Fruit fly (Drosophila melanogaster): ENCODE measurements around the gene CG12576.

Gene CG12576

DNA sequence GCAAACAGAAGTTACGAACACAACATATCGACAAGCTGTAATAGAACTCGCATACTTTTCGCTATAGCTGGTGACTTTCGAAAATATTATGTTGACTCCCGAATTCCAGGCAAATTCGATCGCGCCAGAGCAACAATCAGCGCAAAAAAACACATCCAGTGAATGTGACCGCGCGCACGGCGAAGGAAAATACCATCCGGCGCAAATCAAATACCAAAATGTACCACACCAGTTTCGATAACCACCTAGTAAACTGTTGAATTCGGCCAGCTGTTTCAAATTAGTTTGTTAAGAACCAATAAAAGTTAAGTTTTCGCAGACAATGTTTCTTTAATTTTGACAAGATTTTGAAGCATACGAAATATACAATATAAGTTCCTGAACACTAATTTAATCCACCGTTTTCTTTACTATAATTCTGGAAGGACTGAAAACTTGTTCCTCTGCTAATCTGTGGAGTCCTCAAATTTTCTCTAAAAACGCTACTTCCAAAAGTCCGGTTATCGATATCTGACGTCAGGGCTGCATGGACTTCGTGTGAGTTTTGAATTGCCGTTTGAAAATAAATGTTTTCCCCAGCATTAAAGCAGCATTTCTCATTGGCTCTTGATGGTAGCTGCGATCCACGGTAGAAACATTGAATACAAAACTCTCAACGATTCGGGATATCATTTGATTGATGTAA is at the start of gene CG12576, which contains the start of gene Cp110 (continued):
- TF ChIP-seq sd (tag; optimal IDR thresholded peaks at IDR 0.05), result peak; percentile 45
- no peak for TF ChIP-seq CG17829 (tag; optimal IDR thresholded peaks at IDR 0.05)
- peak; percentile 66 for TF ChIP-seq BEAF-32 (GFP tag; optimal IDR thresholded peaks at IDR 0.05)
- TF ChIP-seq CkIIα-i1 (GFP tag; IDR thresholded peaks at IDR 0.05), result no peak
- no peak for TF ChIP-seq luna (GFP tag; optimal IDR thresholded peaks at IDR 0.05)
- TF ChIP-seq zfh2 (GFP tag; optimal IDR thresholded peaks at IDR 0.05), result no peak
- TF ChIP-seq gcm2 (GFP tag; optimal IDR thresholded peaks at IDR 0.05), result no peak
- no peak for TF ChIP-seq Fer2 (tag; optimal IDR thresholded peaks at IDR 0.05)
- no peak for TF ChIP-seq exex (tag; optimal IDR thresholded peaks at IDR 0.05)
- no peak for TF ChIP-seq CG31388 (GFP tag; optimal IDR thresholded peaks at IDR 0.05)
- no peak for TF ChIP-seq CG10209 (GFP tag; optimal IDR thresholded peaks at IDR 0.05)
- TF ChIP-seq pzg (GFP tag; optimal IDR thresholded peaks at IDR 0.05), result peak; percentile 57
- TF ChIP-seq amos (GFP tag; IDR thresholded peaks at IDR 0.05; ENCODE audit: partially characterized antibody), result peak; percentile 33; the same call in 1 of the 2 replicates
- no peak for TF ChIP-seq Fer3 (tag; optimal IDR thresholded peaks at IDR 0.05)
- TF ChIP-seq E2f2 (GFP tag; IDR thresholded peaks at IDR 0.05), result peak; percentile 74
- TF ChIP-seq wdn (GFP tag; IDR thresholded peaks at IDR 0.05), result no peak
- no peak for TF ChIP-seq maf-S (GFP tag; optimal IDR thresholded peaks at IDR 0.05)
- no peak for TF ChIP-seq ind (GFP tag; optimal IDR thresholded peaks at IDR 0.05)
- TF ChIP-seq CG30020 (tag; optimal IDR thresholded peaks at IDR 0.05), result peak; percentile 30
- no peak for TF ChIP-seq zen2 (GFP tag; IDR thresholded peaks at IDR 0.05; ENCODE audit: partially characterized antibody)
- no peak for TF ChIP-seq zf30C (GFP tag; optimal IDR thresholded peaks at IDR 0.05)
- peak; percentile 78 for TF ChIP-seq Sry-β (GFP tag; optimal IDR thresholded peaks at IDR 0.05)
- no peak for TF ChIP-seq p53 (GFP tag; optimal IDR thresholded peaks at IDR 0.05)
- no peak for TF ChIP-seq org-1 (GFP tag; optimal IDR thresholded peaks at IDR 0.05)
- TF ChIP-seq B-H1 (GFP tag; IDR thresholded peaks at IDR 0.05), result no peak
- TF ChIP-seq CG11695 (GFP tag; IDR thresholded peaks at IDR 0.05), result no peak
- TF ChIP-seq cad (GFP tag; optimal IDR thresholded peaks at IDR 0.05), result no peak
- no peak for TF ChIP-seq Six4 (GFP tag; optimal IDR thresholded peaks at IDR 0.05)
- TF ChIP-seq toy (GFP tag; IDR thresholded peaks at IDR 0.05), result no peak
- no peak for TF ChIP-seq HLHmδ (GFP tag; optimal IDR thresholded peaks at IDR 0.05)
- peak; percentile 37; the same call in 1 of the 2 replicates for TF ChIP-seq Scr (GFP tag; IDR thresholded peaks at IDR 0.05; ENCODE audit: partially characterized antibody)
- TF ChIP-seq Nf-YC (tag; optimal IDR thresholded peaks at IDR 0.05), result peak; percentile 23
- TF ChIP-seq CG16863 (GFP tag; optimal IDR thresholded peaks at IDR 0.05), result no peak
- TF ChIP-seq CG6854 (GFP tag; optimal IDR thresholded peaks at IDR 0.05), result no peak

DNA sequence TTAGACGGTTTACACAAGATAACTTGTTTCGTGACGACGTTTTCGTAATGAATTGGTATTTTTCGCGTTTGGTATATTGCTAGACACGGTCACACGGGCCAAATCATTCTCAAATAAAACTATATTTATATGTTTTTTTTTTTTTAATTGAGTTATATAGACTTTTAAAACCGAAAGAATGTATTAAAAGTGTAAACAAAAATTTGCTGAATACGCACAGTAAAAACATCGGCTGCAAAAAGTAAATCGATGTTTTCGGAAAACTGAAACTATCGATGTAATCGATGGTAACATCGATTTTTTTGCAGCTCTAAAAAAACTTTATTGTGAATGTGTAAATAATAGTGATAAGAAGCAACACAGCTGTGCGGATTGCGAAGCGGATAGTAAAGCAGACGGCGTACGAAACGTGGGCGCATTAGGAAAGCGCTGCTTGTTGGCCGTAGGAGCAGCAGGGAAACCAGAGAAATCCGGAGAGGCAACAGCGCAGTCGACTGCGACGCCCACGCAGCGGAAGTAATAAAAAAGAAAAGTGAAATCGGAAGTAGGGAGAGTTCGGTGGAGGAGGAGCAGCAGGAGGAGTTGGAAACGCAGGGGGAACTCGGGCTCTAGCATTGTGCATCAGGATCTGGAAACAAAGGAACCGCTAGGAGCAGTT is 47.6 kb upstream of the CG12576 start, which contains the start of gene S6kII:
S6kII (plus strand) TSS at position 301 of the 658 bp plus-strand sequence.
- TF ChIP-seq nau (GFP tag; optimal IDR thresholded peaks at IDR 0.05) (no peak), bbx (GFP tag; IDR thresholded peaks at IDR 0.05; ENCODE audit: partially characterized antibody) (peak; percentile 84), HLH3B (GFP tag; IDR thresholded peaks at IDR 0.05) (no peak), inv (GFP tag; IDR thresholded peaks at IDR 0.05; ENCODE audit: partially characterized antibody) (peak; percentile 79), CG7987 (GFP tag; optimal IDR thresholded peaks at IDR 0.05) (no peak), unc-4 (GFP tag; IDR thresholded peaks at IDR 0.05; ENCODE audit: partially characterized antibody) (peak; percentile 81), onecut (GFP tag; IDR thresholded peaks at IDR 0.05) (peak; percentile 32; the same call in 1 of the 2 replicates), CG5245 (GFP tag; optimal IDR thresholded peaks at IDR 0.05) (no peak), Six4 (GFP tag; optimal IDR thresholded peaks at IDR 0.05) (no peak), YL-1 (GFP tag; optimal IDR thresholded peaks at IDR 0.05) (peak; percentile 44), hb (GFP tag; IDR thresholded peaks at IDR 0.05; ENCODE audit: partially characterized antibody) (peak; percentile 81), chinmo (GFP tag; IDR thresholded peaks at IDR 0.05; ENCODE audit: partially characterized antibody) (peak; percentile 72; the same call in 1 of the 4 replicates), crp (GFP tag; optimal IDR thresholded peaks at IDR 0.05) (peak in 1 of 2 experiments; percentile 54), CG12659 (GFP tag; optimal IDR thresholded peaks at IDR 0.05) (peak; percentile 39), CG7963 (GFP tag; IDR thresholded peaks at IDR 0.05; ENCODE audit: partially characterized antibody) (peak; percentile 79), zen2 (GFP tag; IDR thresholded peaks at IDR 0.05; ENCODE audit: partially characterized antibody) (peak; percentile 78; the same call in 2 of the 3 replicates)

Data from whole organism, embryonic.